Worm (Caenorhabditis elegans) whole organism, L4 larva: ENCODE data around the gene col-162.

Source experiments
- F10B5.3 ChIP-seq: sonication (generic microtip); optimal IDR thresholded peaks from 2 replicates; lab custom pipeline; 2016; ENCODE audit warnings: mild to moderate bottlenecking, missing genetic modification characterization, missing compliant biosample characterization
- aha-1 ChIP-seq: fragments of 150-350 bp; peaks from one replicate; lab custom pipeline; 2014; ENCODE audit warnings: missing biosample characterization, missing genetic modification characterization
- ceh-44 ChIP-seq: fragments of 200-800 bp; sonication (Bioruptor generic); IDR thresholded peaks from 2 replicates; pipeline ENCODE4 v1.3.6; 2022; ENCODE audit warnings: missing genetic modification reagents, missing genetic modification characterization, missing compliant biosample characterization
- ceh-82 ChIP-seq: sonication (generic microtip); optimal IDR thresholded peaks from 2 replicates; lab custom pipeline; 2017; ENCODE audit warnings: missing biosample characterization, missing genetic modification characterization
- ces-1 ChIP-seq: fragments of 150-350 bp; sonication (generic microtip); optimal IDR thresholded peaks from 4 replicates; lab custom pipeline; 2014; ENCODE audit warnings: missing biosample characterization, missing genetic modification reagents, missing genetic modification characterization
- ctbp-1 ChIP-seq: fragments of 200-800 bp; sonication (Bioruptor generic); IDR thresholded peaks from 2 replicates; pipeline ENCODE4 v1.3.6; 2022; ENCODE audit warnings: missing genetic modification reagents, missing genetic modification characterization, missing compliant biosample characterization
- daf-16 ChIP-seq, 3 experiments: sonication (generic microtip); optimal IDR thresholded peaks; 2 replicates each; lab custom pipeline; 2016 to 2017; ENCODE audit warnings: missing genetic modification characterization in 3 of 3, missing genetic modification reagents in 3 of 3, mild to moderate bottlenecking in 2 of 3, missing compliant biosample characterization in 2 of 3, missing biosample characterization in 1 of 3, moderate library complexity in 1 of 3
- daf-8 ChIP-seq: fragments of 200-800 bp; sonication (Bioruptor generic); IDR thresholded peaks from 2 replicates; pipeline ENCODE4 v1.3.6; 2022; ENCODE audit warnings: missing genetic modification characterization, missing compliant biosample characterization
- dmd-6 ChIP-seq: fragments of 200-800 bp; sonication (Bioruptor generic); IDR thresholded peaks from 2 replicates; pipeline ENCODE4 v1.3.6; 2022; ENCODE audit warnings: missing genetic modification reagents, missing genetic modification characterization, missing compliant biosample characterization
- dmd-9 ChIP-seq: fragments of 200-800 bp; sonication (Bioruptor generic); IDR thresholded peaks from 2 replicates; pipeline ENCODE4 v1.3.6; 2022; ENCODE audit warnings: missing genetic modification reagents, missing genetic modification characterization, missing compliant biosample characterization
- fos-1 ChIP-seq: fragments of 150-350 bp; optimal IDR thresholded peaks from 2 replicates; lab custom pipeline; 2014; ENCODE audit warnings: missing biosample characterization, missing genetic modification characterization
- gei-8 ChIP-seq: fragments of 200-800 bp; sonication (Bioruptor generic); optimal IDR thresholded peaks from 2 replicates; lab custom pipeline; 2018; ENCODE audit warnings: mild to moderate bottlenecking, missing genetic modification characterization, missing compliant biosample characterization
- hlh-11 ChIP-seq: fragments of 200-800 bp; sonication (Bioruptor generic); optimal IDR thresholded peaks from 2 replicates; lab custom pipeline; 2018; ENCODE audit warnings: mild to moderate bottlenecking, missing genetic modification characterization, missing compliant biosample characterization
- hlh-30 ChIP-seq: sonication (generic microtip); optimal IDR thresholded peaks from 2 replicates; lab custom pipeline; 2017; ENCODE audit warnings: antibody characterized with exemption, mild to moderate bottlenecking, missing genetic modification characterization, missing compliant biosample characterization; ENCODE audit not compliant: insufficient read depth
- hmg-1.1 ChIP-seq: fragments of 200-800 bp; sonication (Bioruptor generic); IDR thresholded peaks from 2 replicates; pipeline ENCODE4 v1.3.6; 2022; ENCODE audit warnings: missing genetic modification reagents, missing genetic modification characterization, missing compliant biosample characterization
- lim-7 ChIP-seq: fragments of 200-800 bp; sonication (Bioruptor generic); IDR thresholded peaks from 2 replicates; pipeline ENCODE4 v1.3.6; 2022; ENCODE audit warnings: missing genetic modification characterization, missing compliant biosample characterization
- lin-13 ChIP-seq: fragments of 150-350 bp; optimal IDR thresholded peaks from 2 replicates; lab custom pipeline; 2014; ENCODE audit warnings: missing biosample characterization, missing genetic modification reagents, missing genetic modification characterization
- lin-29 ChIP-seq: fragments of 200-800 bp; sonication (Bioruptor generic); IDR thresholded peaks from 2 replicates; pipeline ENCODE4 v1.3.6; 2022; ENCODE audit warnings: missing genetic modification reagents, missing genetic modification characterization, missing compliant biosample characterization
- lin-38 ChIP-seq: fragments of 200-800 bp; sonication (Bioruptor generic); IDR thresholded peaks from 2 replicates; pipeline ENCODE4 v1.3.6; 2022; ENCODE audit warnings: missing genetic modification reagents, missing genetic modification characterization, missing compliant biosample characterization
- lin-39 ChIP-seq: fragments of 150-350 bp; optimal IDR thresholded peaks from 2 replicates; lab custom pipeline; 2014; ENCODE audit warnings: missing biosample characterization, missing genetic modification reagents, missing genetic modification characterization
- mxl-3 ChIP-seq: fragments of 200-800 bp; sonication (Bioruptor generic); optimal IDR thresholded peaks from 2 replicates; lab custom pipeline; 2018; ENCODE audit warnings: mild to moderate bottlenecking, missing genetic modification characterization, missing compliant biosample characterization
- nhr-10 ChIP-seq: fragments of 150-350 bp; optimal IDR thresholded peaks from 2 replicates; lab custom pipeline; 2014; ENCODE audit warnings: missing biosample characterization, missing genetic modification characterization
- nhr-102 ChIP-seq: sonication (generic microtip); optimal IDR thresholded peaks from 2 replicates; lab custom pipeline; 2016; ENCODE audit warnings: mild to moderate bottlenecking, missing genetic modification characterization, moderate library complexity, missing compliant biosample characterization
- nhr-11 ChIP-seq: fragments of 150-350 bp; optimal IDR thresholded peaks from 2 replicates; lab custom pipeline; 2014; ENCODE audit warnings: missing biosample characterization, missing genetic modification characterization
- nhr-41 ChIP-seq: fragments of 200-800 bp; sonication (Bioruptor generic); IDR thresholded peaks from 2 replicates; pipeline ENCODE4 v1.3.6; 2022; ENCODE audit warnings: missing genetic modification reagents, missing genetic modification characterization, missing compliant biosample characterization
- nhr-6 ChIP-seq: fragments of 150-350 bp; optimal IDR thresholded peaks from 2 replicates; lab custom pipeline; 2014; ENCODE audit warnings: missing biosample characterization, missing genetic modification characterization
- pha-4 ChIP-seq, 2 experiments: fragments of 150-350 bp in 1 of 2; fragments of 200-800 bp in 1 of 2; sonication (Bioruptor generic) in 1 of 2; IDR thresholded peaks in 1 of 2; optimal IDR thresholded peaks in 1 of 2; 2 replicates each; pipeline versions ENCODE4 v1.3.6 to Lab custom; 2014 to 2022; ENCODE audit warnings: missing genetic modification characterization in 2 of 2, missing genetic modification reagents in 2 of 2, missing biosample characterization in 1 of 2, missing compliant biosample characterization in 1 of 2
- pqm-1 ChIP-seq: sonication (generic microtip); optimal IDR thresholded peaks from 2 replicates; lab custom pipeline; 2017; ENCODE audit warnings: missing biosample characterization, missing genetic modification characterization
- set-16 ChIP-seq: fragments of 200-800 bp; sonication (Bioruptor generic); IDR thresholded peaks from 2 replicates; pipeline ENCODE4 v1.3.6; 2022; ENCODE audit warnings: missing genetic modification reagents, missing genetic modification characterization, missing compliant biosample characterization
- unc-130 ChIP-seq: sonication (generic microtip); optimal IDR thresholded peaks from 2 replicates; lab custom pipeline; 2016; ENCODE audit warnings: missing genetic modification reagents, missing genetic modification characterization, missing compliant biosample characterization
- zag-1 ChIP-seq: fragments of 150-350 bp; optimal IDR thresholded peaks from 2 replicates; lab custom pipeline; 2014; ENCODE audit warnings: missing biosample characterization, missing genetic modification characterization
- zfp-2 ChIP-seq: sonication (generic microtip); optimal IDR thresholded peaks from 2 replicates; lab custom pipeline; 2016; ENCODE audit warnings: mild to moderate bottlenecking, missing genetic modification characterization, missing compliant biosample characterization
- zip-2 ChIP-seq: fragments of 150-350 bp; optimal IDR thresholded peaks from 2 replicates; lab custom pipeline; 2014; ENCODE audit warnings: missing biosample characterization, missing genetic modification characterization

col-162 gene

DNA sequence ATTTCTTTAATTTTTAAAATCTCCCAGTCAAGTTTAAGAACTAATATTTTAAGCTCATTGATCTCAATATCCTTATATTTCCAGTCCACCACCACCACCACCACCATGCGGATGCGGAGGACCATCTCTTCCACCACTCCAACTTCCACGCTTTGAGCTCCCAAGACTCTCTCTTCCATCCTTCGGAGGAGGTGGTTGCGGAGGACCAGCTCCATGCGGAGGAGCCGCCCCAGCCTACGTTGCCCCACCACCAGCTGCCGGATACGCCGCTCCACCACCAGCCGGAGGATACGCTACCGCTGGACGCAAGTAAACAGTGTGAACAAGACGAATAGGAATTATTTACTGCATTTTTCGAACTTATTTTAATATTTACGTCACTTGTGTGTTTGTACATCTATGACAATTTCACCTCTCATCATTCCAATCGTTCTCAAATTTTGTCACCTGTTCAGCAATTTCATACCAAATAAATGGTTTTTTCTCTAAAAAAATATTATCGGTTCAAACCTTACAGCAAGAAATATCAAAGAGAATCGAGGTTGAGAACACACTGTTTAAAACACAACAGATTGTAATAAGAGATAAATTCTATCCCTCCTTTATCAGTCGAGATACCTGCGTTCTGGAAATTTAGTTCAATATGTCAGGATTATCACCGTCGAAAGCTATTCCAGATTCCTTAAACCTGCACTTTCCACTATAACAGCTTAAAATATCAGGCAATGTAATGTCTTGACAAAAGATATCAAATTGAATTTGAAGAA, 30.4 kb upstream of the col-162 start (continued):
- TF ChIP-seq nhr-6 (tag; lab: Kevin White, UChicago), result peak; percentile 9

DNA sequence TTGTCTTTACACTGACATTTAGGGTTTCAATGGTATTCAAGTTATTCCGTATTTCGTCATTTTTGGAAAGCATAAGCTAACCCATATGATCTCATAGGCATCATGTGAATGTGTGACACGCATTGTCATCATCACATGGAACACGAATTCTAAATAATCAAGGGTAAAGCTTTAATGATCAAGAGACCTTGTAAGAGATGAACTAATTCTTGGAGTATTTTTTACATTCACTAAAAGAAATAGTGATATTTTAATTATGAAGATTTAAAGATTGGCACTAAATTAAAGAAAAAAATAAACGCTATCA, 29.8 kb upstream of the col-162 start:
- TF ChIP-seq hlh-30 (tag; lab: Kevin White, UChicago) (peak; percentile 78), daf-16 (GFP tag; optimal IDR thresholded peaks at IDR 0.05; lab: Kevin White, UChicago) (no peak), daf-16 (tag; optimal IDR thresholded peaks at IDR 0.05; lab: Kevin White, UChicago) (no peak)

DNA sequence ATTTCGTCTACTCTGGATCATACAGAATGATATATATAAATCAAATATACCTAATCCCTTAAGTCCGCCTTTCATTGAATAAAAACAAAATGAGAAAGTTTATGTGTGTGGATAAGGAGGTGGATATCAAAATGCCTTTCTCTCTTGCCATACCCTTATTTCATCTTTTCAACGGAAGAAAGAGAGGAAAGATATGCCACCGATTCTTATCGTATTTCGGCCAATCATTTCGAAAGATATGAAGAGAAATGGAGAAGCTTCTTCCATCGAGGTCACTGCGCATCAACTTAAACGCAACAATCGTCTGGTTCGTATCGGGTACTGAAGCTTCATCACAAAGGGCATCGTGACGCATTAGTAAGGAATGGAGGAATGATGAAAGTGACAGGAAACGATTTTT, 28.5 kb upstream of the col-162 start:
- no peak for TF ChIP-seq dmd-6
- TF ChIP-seq ceh-44 (GFP tag; lab: Robert Waterston, UW), result no peak

DNA sequence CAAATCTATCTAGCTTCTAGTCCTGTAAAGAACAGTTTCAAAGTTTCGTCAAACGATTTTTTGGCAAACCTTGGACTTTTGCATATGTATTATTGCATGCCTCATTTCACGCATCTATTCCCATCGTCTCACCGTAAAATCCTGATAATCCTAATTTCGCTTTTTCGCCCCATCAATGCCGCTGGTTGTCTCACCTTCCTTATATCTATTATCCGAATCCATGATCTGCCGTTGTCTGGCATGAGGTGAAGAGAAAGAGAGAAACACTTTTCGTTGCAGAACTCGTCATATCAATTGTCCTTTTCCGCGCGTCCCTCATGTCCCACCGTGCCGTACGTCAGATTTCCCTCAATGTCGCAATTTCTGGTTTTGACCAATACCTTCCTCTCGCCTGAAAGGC, 27.2 kb upstream of the col-162 start, which contains the start of gene cut-2:
Gene cut-2 (plus strand): TSS at position 365 of the 400 bp plus-strand sequence.
- TF ChIP-seq hlh-11 (tag; lab: Kevin White, UChicago) (peak; percentile 8), lim-7 (GFP tag; lab: Robert Waterston, UW) (no peak), mxl-3 (GFP tag; lab: Kevin White, UChicago) (peak; percentile 63)

DNA sequence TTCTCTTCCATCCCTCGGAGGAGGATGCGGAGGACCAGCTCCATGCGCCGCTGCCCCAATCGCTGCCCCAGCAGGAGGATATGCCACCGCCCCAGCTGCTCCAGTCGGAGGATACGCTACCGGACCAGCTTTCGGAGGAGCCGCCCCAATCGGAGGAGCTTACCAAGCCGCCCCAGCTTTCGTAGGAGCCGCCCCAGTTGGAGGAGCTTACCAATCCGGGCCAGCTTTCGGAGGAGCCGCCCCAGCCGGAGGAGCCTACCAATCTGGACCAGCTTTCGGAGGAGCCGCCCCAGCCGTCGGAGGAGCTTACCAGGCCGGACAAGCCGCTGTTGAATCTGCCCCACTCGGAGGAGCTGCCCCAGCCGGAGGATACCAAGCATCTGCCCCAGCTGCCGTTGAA, 26.3 kb upstream of the col-162 start:
- TF ChIP-seq F10B5.3 (tag; lab: Kevin White, UChicago), result peak; percentile 6
- TF ChIP-seq ctbp-1 (GFP tag; lab: Robert Waterston, UW), result 0 out of 2 replicates have a peak, but pooled peaks have one; percentile 20
- TF ChIP-seq lin-13, result no peak
- TF ChIP-seq ceh-82, result no peak
- no peak for TF ChIP-seq unc-130 (GFP tag; lab: Kevin White, UChicago)
- no peak for TF ChIP-seq zip-2 (tag; lab: Kevin White, UChicago)
- TF ChIP-seq lin-38, result no peak
- TF ChIP-seq dmd-9, result 0 out of 2 replicates have a peak, but pooled peaks have one; percentile 40
- peak; percentile 70; the same call in 1 of the 2 replicates for TF ChIP-seq pha-4 (GFP tag; IDR thresholded peaks at IDR 0.05; lab: Robert Waterston, UW)
- TF ChIP-seq pha-4 (tag; optimal IDR thresholded peaks at IDR 0.05; lab: Kevin White, UChicago), result no peak
- TF ChIP-seq aha-1 (tag; lab: Kevin White, UChicago), result peak; percentile 89
- no peak for TF ChIP-seq nhr-10 (tag; lab: Kevin White, UChicago)
- no peak for TF ChIP-seq nhr-11 (tag; lab: Kevin White, UChicago)
- peak; percentile 29 for TF ChIP-seq gei-8 (GFP tag; lab: Kevin White, UChicago)
- peak; percentile 99 for TF ChIP-seq set-16 (GFP tag; lab: Robert Waterston, UW)
- TF ChIP-seq lin-29 (GFP tag; lab: Robert Waterston, UW), result no peak
- TF ChIP-seq zag-1 (tag; lab: Kevin White, UChicago), result no peak
- TF ChIP-seq fos-1 (tag; lab: Kevin White, UChicago), result no peak
- no peak for TF ChIP-seq lin-39 (tag; lab: Kevin White, UChicago)
- TF ChIP-seq daf-8 (GFP tag; lab: Robert Waterston, UW), result no peak
- no peak for TF ChIP-seq zfp-2 (tag; lab: Kevin White, UChicago)
- no peak for TF ChIP-seq pqm-1 (tag; lab: Kevin White, UChicago)
- TF ChIP-seq hmg-1.1 (GFP tag; lab: Robert Waterston, UW), result 0 out of 2 replicates have a peak, but pooled peaks have one; percentile 43
- no peak for TF ChIP-seq nhr-102 (tag; lab: Kevin White, UChicago)
- TF ChIP-seq nhr-41 (GFP tag; lab: Robert Waterston, UW), result no peak
- TF ChIP-seq ces-1 (GFP tag; lab: Kevin White, UChicago), result no peak
